Worm (Caenorhabditis elegans): ENCODE results near the gene srd-36.

Gene srd-36

ce11 chrX:13324326-13324725, 29.8 kb upstream of the srd-36 start:
- no peak for TF ChIP-seq nhr-11 (tag; optimal IDR thresholded peaks at IDR 0.05)
- peak; percentile 19 for TF ChIP-seq nhr-25 (tag; optimal IDR thresholded peaks at IDR 0.05)

- TF ChIP-seq fkh-10 (GFP tag; optimal IDR thresholded peaks at IDR 0.05) (no peak), nhr-25 (tag; optimal IDR thresholded peaks at IDR 0.05) (no peak), egl-5 (tag; optimal IDR thresholded peaks at IDR 0.05) (no peak), pqm-1 (tag; optimal IDR thresholded peaks at IDR 0.05) (no peak), nhr-67 (tag; optimal IDR thresholded peaks at IDR 0.05) (no peak), nhr-76 (tag; optimal IDR thresholded peaks at IDR 0.05) (no peak), ceh-28 (tag; optimal IDR thresholded peaks at IDR 0.05) (no peak), ama-1 (optimal IDR thresholded peaks at IDR 0.05) (no peak), pha-4 (tag; optimal IDR thresholded peaks at IDR 0.05) (no peak)
These were observed 29.1 kb upstream of the srd-36 start for ce11 chrX:13323697-13324096.

- TF ChIP-seq ama-1 (optimal IDR thresholded peaks at IDR 0.05) (peak; percentile 58), snpc-4 (tag; optimal IDR thresholded peaks at IDR 0.05) (no peak), nhr-23 (tag; optimal IDR thresholded peaks at IDR 0.05) (peak; percentile 19)
These were observed 28.3 kb upstream of the srd-36 start, which contains the start of gene F46G10.2 for ce11 chrX:13322886-13323285. Gene F46G10.2, plus strand, starts transcription at chrX:13322963.

ce11 chrX:13320575-13320974, 26.0 kb upstream of the srd-36 start:
- TF ChIP-seq sea-2 (GFP tag; optimal IDR thresholded peaks at IDR 0.05): no peak
- no peak for TF ChIP-seq ztf-11 (tag; optimal IDR thresholded peaks at IDR 0.05)
- peak; percentile 26 for TF ChIP-seq pqm-1 (tag; optimal IDR thresholded peaks at IDR 0.05)
- no peak for TF ChIP-seq fos-1 (tag; optimal IDR thresholded peaks at IDR 0.05)
- peak; percentile 72 for TF ChIP-seq nhr-23 (tag; optimal IDR thresholded peaks at IDR 0.05)
- no peak for TF ChIP-seq ZK546.5 (tag; optimal IDR thresholded peaks at IDR 0.05)
- TF ChIP-seq nhr-43 (tag; optimal IDR thresholded peaks at IDR 0.05; ENCODE audit: poor library complexity, severe bottlenecking): peak; percentile 37
- peak; percentile 45 for TF ChIP-seq jun-1 (tag; optimal IDR thresholded peaks at IDR 0.05)
- no peak for TF ChIP-seq lsy-12 (tag; optimal IDR thresholded peaks at IDR 0.05)
- no peak for TF ChIP-seq nhr-237 (tag; optimal IDR thresholded peaks at IDR 0.05)
- no peak for TF ChIP-seq ceh-16 (tag; optimal IDR thresholded peaks at IDR 0.05)
- no peak for TF ChIP-seq tbx-2 (tag; optimal IDR thresholded peaks at IDR 0.05)
- peak; percentile 59 for TF ChIP-seq ama-1 (optimal IDR thresholded peaks at IDR 0.05)
- TF ChIP-seq elt-2 (tag; optimal IDR thresholded peaks at IDR 0.05): peak; percentile 34
- TF ChIP-seq elt-3 (tag; optimal IDR thresholded peaks at IDR 0.05): peak in 1 of 3 experiments; percentile 35
- TF ChIP-seq lin-15B (tag; optimal IDR thresholded peaks at IDR 0.05): no peak
- TF ChIP-seq nhr-28 (tag; optimal IDR thresholded peaks at IDR 0.05): no peak
- TF ChIP-seq egl-5 (tag; optimal IDR thresholded peaks at IDR 0.05): peak; percentile 53
- peak; percentile 56 for TF ChIP-seq nhr-25 (tag; optimal IDR thresholded peaks at IDR 0.05)
- TF ChIP-seq nhr-12 (tag; optimal IDR thresholded peaks at IDR 0.05): no peak
- peak; percentile 15 for TF ChIP-seq ceh-28 (tag; optimal IDR thresholded peaks at IDR 0.05)
- TF ChIP-seq hmg-11 (tag; optimal IDR thresholded peaks at IDR 0.05): no peak
- TF ChIP-seq nfya-1 (tag; optimal IDR thresholded peaks at IDR 0.05; ENCODE audit: insufficient read depth): peak; percentile 41
- TF ChIP-seq unc-62 (GFP tag; optimal IDR thresholded peaks at IDR 0.05): peak; percentile 29

- TF ChIP-seq elt-2 (tag; optimal IDR thresholded peaks at IDR 0.05) (peak; percentile 31), nhr-77 (tag; optimal IDR thresholded peaks at IDR 0.05) (no peak), eor-1 (tag; optimal IDR thresholded peaks at IDR 0.05) (no peak)
These were observed 23.7 kb upstream of the srd-36 start for ce11 chrX:13318316-13318715.

ce11 chrX:13317532-13317931, 23.0 kb upstream of the srd-36 start:
- TF ChIP-seq nfya-1 (tag; optimal IDR thresholded peaks at IDR 0.05; ENCODE audit: insufficient read depth) (peak; percentile 17), nhr-11 (tag; optimal IDR thresholded peaks at IDR 0.05) (no peak), egl-5 (tag; optimal IDR thresholded peaks at IDR 0.05) (peak; percentile 46)
